Fruit fly (Drosophila melanogaster) whole organism, embryonic: ENCODE results near the gene Send1.

ENCODE experiments used
- Bgb ChIP-seq: fragments of 200-800 bp; sonication (Bioruptor generic); IDR thresholded peaks from 2 replicates; pipeline ENCODE4 v1.3.6; 2022; ENCODE audit warnings: missing biosample characterization, missing genetic modification characterization; ENCODE audit not compliant: partially characterized antibody
- Bteb2 ChIP-seq: fragments of 200-800 bp; sonication (Bioruptor generic); optimal IDR thresholded peaks from 2 replicates; lab custom pipeline; 2016; ENCODE audit warnings: missing biosample characterization, missing genetic modification characterization
- CG10366 ChIP-seq: fragments of 200-800 bp; sonication (Bioruptor generic); IDR thresholded peaks from 2 replicates; pipeline ENCODE4 v1.3.6; 2022; ENCODE audit warnings: missing biosample characterization, missing genetic modification characterization
- CG10979 ChIP-seq: fragments of 200-800 bp; sonication (Bioruptor generic); optimal IDR thresholded peaks from 2 replicates; lab custom pipeline; 2018; ENCODE audit warnings: missing biosample characterization, mild to moderate bottlenecking, missing genetic modification characterization, moderate library complexity
- CG11560 ChIP-seq: fragments of 200-800 bp; sonication (Bioruptor generic); IDR thresholded peaks from 3 replicates; pipeline ENCODE4 v1.3.6; 2022; ENCODE audit warnings: missing biosample characterization, missing genetic modification characterization
- CG11695 ChIP-seq: fragments of 200-800 bp; sonication (Bioruptor generic); IDR thresholded peaks from 3 replicates; pipeline ENCODE4 v1.3.6; 2022; ENCODE audit warnings: missing biosample characterization, missing genetic modification characterization
- CG13894 ChIP-seq: fragments of 200-800 bp; sonication (Bioruptor generic); optimal IDR thresholded peaks from 3 replicates; lab custom pipeline; 2018; ENCODE audit warnings: missing biosample characterization, mild to moderate bottlenecking, missing genetic modification characterization, moderate library complexity
- CG14710 ChIP-seq: fragments of 200-800 bp; sonication (Bioruptor generic); optimal IDR thresholded peaks from 3 replicates; lab custom pipeline; 2019; ENCODE audit warnings: missing biosample characterization, mild to moderate bottlenecking, missing genetic modification characterization, moderate library complexity
- CG14860 ChIP-seq: fragments of 200-800 bp; sonication (Bioruptor generic); IDR thresholded peaks from 3 replicates; pipeline ENCODE4 v1.3.6; 2022; ENCODE audit warnings: missing biosample characterization, missing genetic modification characterization; ENCODE audit not compliant: partially characterized antibody
- CG15514 ChIP-seq: fragments of 200-800 bp; sonication (Bioruptor generic); optimal IDR thresholded peaks from 3 replicates; lab custom pipeline; 2017; ENCODE audit warnings: missing biosample characterization, missing genetic modification characterization, mild to moderate bottlenecking, moderate library complexity, missing genetic modification reagents
- CG16813 ChIP-seq: fragments of 200-800 bp; sonication (Bioruptor generic); IDR thresholded peaks from 3 replicates; pipeline ENCODE4 v1.3.6; 2022; ENCODE audit warnings: missing biosample characterization, missing genetic modification characterization; ENCODE audit not compliant: partially characterized antibody
- CG17186 ChIP-seq: fragments of 200-800 bp; sonication (Bioruptor generic); optimal IDR thresholded peaks from 3 replicates; lab custom pipeline; 2017; ENCODE audit warnings: missing biosample characterization, missing genetic modification reagents, missing genetic modification characterization
- CG17829 ChIP-seq: fragments of 200-800 bp; optimal IDR thresholded peaks from 2 replicates; lab custom pipeline; 2019; ENCODE audit warnings: missing biosample characterization, mild to moderate bottlenecking, missing genetic modification characterization, moderate library complexity
- CG17912 ChIP-seq: fragments of 200-800 bp; sonication (Bioruptor generic); optimal IDR thresholded peaks from 2 replicates; lab custom pipeline; 2018; ENCODE audit warnings: missing biosample characterization, mild to moderate bottlenecking, missing genetic modification characterization
- CG33557 ChIP-seq: fragments of 200-800 bp; sonication (Bioruptor generic); optimal IDR thresholded peaks from 2 replicates; lab custom pipeline; 2019; ENCODE audit warnings: missing biosample characterization, mild to moderate bottlenecking, missing genetic modification characterization, moderate library complexity
- CG34224 ChIP-seq: fragments of 200-800 bp; sonication (Bioruptor generic); IDR thresholded peaks from 3 replicates; pipeline ENCODE4 v1.3.6; 2022; ENCODE audit warnings: missing biosample characterization, missing genetic modification characterization; ENCODE audit not compliant: partially characterized antibody
- CG4424 ChIP-seq: fragments of 200-800 bp; sonication (Bioruptor generic); optimal IDR thresholded peaks from 3 replicates; lab custom pipeline; 2016; ENCODE audit warnings: missing biosample characterization, missing genetic modification characterization
- CG4617 ChIP-seq: fragments of 200-800 bp; sonication (Bioruptor generic); optimal IDR thresholded peaks from 3 replicates; lab custom pipeline; 2016; ENCODE audit warnings: missing biosample characterization, missing genetic modification characterization, borderline replicate concordance
- CG6689 ChIP-seq: fragments of 200-800 bp; sonication (Bioruptor generic); IDR thresholded peaks from 2 replicates; pipeline ENCODE4 v1.3.6; 2022; ENCODE audit warnings: missing biosample characterization, missing genetic modification characterization
- CG7963 ChIP-seq: fragments of 200-800 bp; sonication (Bioruptor generic); IDR thresholded peaks from 3 replicates; pipeline ENCODE4 v1.3.6; 2022; ENCODE audit warnings: missing biosample characterization, missing genetic modification characterization; ENCODE audit not compliant: partially characterized antibody
- Dbx ChIP-seq: fragments of 200-800 bp; sonication (Bioruptor generic); IDR thresholded peaks from 3 replicates; pipeline ENCODE4 v1.3.6; 2022; ENCODE audit warnings: missing biosample characterization, missing genetic modification characterization
- Dref ChIP-seq: fragments of 200-800 bp; sonication (Bioruptor generic); IDR thresholded peaks from 2 replicates; pipeline ENCODE4 v1.3.6; 2022; ENCODE audit warnings: missing biosample characterization, missing genetic modification characterization
- H15 ChIP-seq: fragments of 200-800 bp; sonication (Bioruptor generic); IDR thresholded peaks from 3 replicates; pipeline ENCODE4 v1.3.6; 2022; ENCODE audit warnings: missing biosample characterization, missing genetic modification characterization
- HLH4C ChIP-seq: fragments of 200-800 bp; sonication (Bioruptor generic); IDR thresholded peaks from 3 replicates; pipeline ENCODE4 v1.3.6; 2022; ENCODE audit warnings: missing biosample characterization, missing genetic modification characterization; ENCODE audit not compliant: partially characterized antibody
- Hr39 ChIP-seq: fragments of >200 bp; optimal IDR thresholded peaks from 2 replicates; lab custom pipeline; 2017
- Lpt ChIP-seq: fragments of >200 bp; optimal IDR thresholded peaks from 2 replicates; lab custom pipeline; 2018; ENCODE audit warnings: missing biosample characterization, missing genetic modification characterization
- MESR4 ChIP-seq: fragments of 200-800 bp; sonication (Bioruptor generic); optimal IDR thresholded peaks from 2 replicates; lab custom pipeline; 2018; ENCODE audit warnings: missing biosample characterization, mild to moderate bottlenecking, missing genetic modification characterization, moderate library complexity
- NfI ChIP-seq: fragments of 200-800 bp; sonication (Bioruptor generic); optimal IDR thresholded peaks from 3 replicates; lab custom pipeline; 2018; ENCODE audit warnings: missing biosample characterization, mild to moderate bottlenecking, missing genetic modification characterization, moderate library complexity
- Opbp ChIP-seq: fragments of 200-800 bp; sonication (Bioruptor generic); IDR thresholded peaks from 3 replicates; pipeline ENCODE4 v1.3.6; 2022; ENCODE audit warnings: missing biosample characterization, missing genetic modification characterization; ENCODE audit not compliant: partially characterized antibody
- Rfx ChIP-seq: fragments of 200-800 bp; sonication (Bioruptor generic); IDR thresholded peaks from 2 replicates; pipeline ENCODE4 v1.3.6; 2022; ENCODE audit warnings: missing biosample characterization, missing genetic modification characterization
- Sry-δ ChIP-seq: fragments of 200-800 bp; sonication (Bioruptor generic); optimal IDR thresholded peaks from 2 replicates; lab custom pipeline; 2016; ENCODE audit warnings: missing biosample characterization, missing genetic modification characterization
- Stat92E ChIP-seq, 3 experiments: fragments of >200 bp in 2 of 3; fragments of 200-800 bp in 1 of 3; sonication (Bioruptor generic) in 1 of 3; optimal IDR thresholded peaks; 2 replicates each; lab custom pipeline; 2017 to 2019; ENCODE audit warnings: missing biosample characterization in 3 of 3, missing genetic modification characterization in 3 of 3, mild to moderate bottlenecking in 1 of 3, moderate library complexity in 1 of 3
- TFAM ChIP-seq: fragments of 200-800 bp; sonication (Bioruptor generic); optimal IDR thresholded peaks from 2 replicates; lab custom pipeline; 2017; ENCODE audit warnings: missing biosample characterization, missing genetic modification characterization, inconsistent platforms
- amos ChIP-seq: fragments of 200-800 bp; sonication (Bioruptor generic); IDR thresholded peaks from 2 replicates; pipeline ENCODE4 v1.3.6; 2022; ENCODE audit warnings: missing biosample characterization, missing genetic modification characterization; ENCODE audit not compliant: partially characterized antibody
- bbx ChIP-seq: fragments of 200-800 bp; sonication (Bioruptor generic); IDR thresholded peaks from 2 replicates; pipeline ENCODE4 v1.3.6; 2022; ENCODE audit warnings: missing biosample characterization, missing genetic modification characterization; ENCODE audit not compliant: partially characterized antibody
- dan ChIP-seq: fragments of 200-800 bp; sonication (Bioruptor generic); IDR thresholded peaks from 2 replicates; pipeline ENCODE4 v1.3.6; 2022; ENCODE audit warnings: missing biosample characterization, missing genetic modification characterization
- gfzf ChIP-seq: fragments of 200-800 bp; sonication (Bioruptor generic); optimal IDR thresholded peaks from 2 replicates; lab custom pipeline; 2016; ENCODE audit warnings: missing biosample characterization, mild to moderate bottlenecking, missing genetic modification characterization, moderate library complexity
- nau ChIP-seq: fragments of 200-800 bp; sonication (Bioruptor generic); optimal IDR thresholded peaks from 3 replicates; lab custom pipeline; 2017; ENCODE audit warnings: missing biosample characterization, mild to moderate bottlenecking, missing genetic modification characterization, missing genetic modification reagents
- nerfin-1 ChIP-seq: fragments of 200-800 bp; sonication (Bioruptor generic); optimal IDR thresholded peaks from 3 replicates; lab custom pipeline; 2019; ENCODE audit warnings: missing biosample characterization, mild to moderate bottlenecking, missing genetic modification characterization, moderate library complexity
- org-1 ChIP-seq: fragments of 200-800 bp; sonication (Bioruptor generic); optimal IDR thresholded peaks from 2 replicates; lab custom pipeline; 2017; ENCODE audit warnings: missing biosample characterization, missing genetic modification characterization
- pzg ChIP-seq: fragments of 200-800 bp; sonication (Bioruptor generic); optimal IDR thresholded peaks from 3 replicates; lab custom pipeline; 2018; ENCODE audit warnings: missing biosample characterization, mild to moderate bottlenecking, missing genetic modification characterization, moderate library complexity
- salm ChIP-seq: fragments of 200-800 bp; sonication (Bioruptor generic); optimal IDR thresholded peaks from 2 replicates; lab custom pipeline; 2018; ENCODE audit warnings: missing biosample characterization, mild to moderate bottlenecking, missing genetic modification characterization
- sens ChIP-seq: fragments of 200-800 bp; sonication (Bioruptor generic); peaks from one replicate; lab custom pipeline; 2016; ENCODE audit warnings: missing biosample characterization, missing genetic modification characterization
- stwl ChIP-seq: fragments of 200-800 bp; sonication (Bioruptor generic); optimal IDR thresholded peaks from 3 replicates; lab custom pipeline; 2018; ENCODE audit warnings: missing biosample characterization, mild to moderate bottlenecking, missing genetic modification characterization, moderate library complexity
- twi ChIP-seq: fragments of 200-800 bp; optimal IDR thresholded peaks from 2 replicates; lab custom pipeline; 2019; ENCODE audit warnings: missing biosample characterization, mild to moderate bottlenecking, missing genetic modification characterization, moderate library complexity
- unc-4 ChIP-seq: fragments of 200-800 bp; sonication (Bioruptor generic); IDR thresholded peaks from 2 replicates; pipeline ENCODE4 v1.3.6; 2022; ENCODE audit warnings: missing biosample characterization, missing genetic modification characterization; ENCODE audit not compliant: partially characterized antibody
- vnd ChIP-seq: fragments of 200-800 bp; sonication (Bioruptor generic); IDR thresholded peaks from 3 replicates; pipeline ENCODE4 v1.3.6; 2022; ENCODE audit warnings: missing biosample characterization, missing genetic modification characterization; ENCODE audit not compliant: partially characterized antibody
- vvl ChIP-seq: fragments of 200-800 bp; sonication (Bioruptor generic); IDR thresholded peaks from 2 replicates; pipeline ENCODE4 v1.3.6; 2022; ENCODE audit warnings: missing biosample characterization, missing genetic modification characterization

Gene Send1

dm6 chr2L:2238151-2238550 is 16.7 kb downstream of the Send1 start, which contains the start of gene Tengl3:
Gene Tengl3, minus strand, starts transcription at chr2L:2238251.
- TF ChIP-seq CG10366 (GFP tag; lab: Robert Waterston, UW) (no peak), CG4617 (GFP tag; lab: Kevin White, UChicago) (no peak), NfI (no peak), nau (GFP tag; lab: Kevin White, UChicago) (no peak), dan (no peak), Bteb2 (GFP tag; lab: Kevin White, UChicago) (no peak), Rfx (no peak), Lpt (GFP tag; lab: Kevin White, UChicago) (no peak)

DNA sequence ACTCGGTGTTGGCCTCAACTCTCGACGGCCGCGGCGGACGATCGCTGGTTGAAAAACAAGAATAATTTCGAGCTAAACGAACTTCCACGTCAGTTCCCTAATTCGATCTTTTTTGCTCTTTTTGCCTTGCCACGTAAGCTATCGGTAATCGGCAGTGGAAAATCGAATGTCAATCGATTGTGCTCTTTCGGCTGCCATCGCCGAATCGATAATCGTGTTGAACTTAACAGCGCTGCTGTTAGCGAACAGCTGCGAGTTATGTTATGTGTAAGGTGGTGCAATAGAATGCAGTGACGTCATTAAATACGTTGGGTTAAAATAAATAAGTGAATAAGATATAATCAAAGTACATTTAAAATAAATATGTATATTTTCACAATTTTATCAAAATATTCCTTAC is 18.1 kb downstream of the Send1 start, which contains the start of gene Sec24CD:
TSS of gene Sec24CD (minus strand) at position 123 of the 400 bp plus-strand sequence.
- no peak for TF ChIP-seq H15 (GFP tag; lab: Robert Waterston, UW)
- peak; percentile 96 for TF ChIP-seq Bgb (GFP tag; lab: Robert Waterston, UW)
- TF ChIP-seq unc-4: peak; percentile 84
- TF ChIP-seq CG11560 (tag; lab: Robert Waterston, UW): peak; percentile 98
- TF ChIP-seq Opbp: peak; percentile 92; the same call in 2 of the 3 replicates
- TF ChIP-seq amos (GFP tag; lab: Robert Waterston, UW): peak; percentile 84; the same call in 1 of the 2 replicates
- 0 out of 3 replicates have a peak, but pooled peaks have one; percentile 19 for TF ChIP-seq Dbx (GFP tag; lab: Robert Waterston, UW)
- no peak for TF ChIP-seq CG4424 (GFP tag; lab: Kevin White, UChicago)
- peak; percentile 84 for TF ChIP-seq vnd (GFP tag; lab: Robert Waterston, UW)
- TF ChIP-seq bbx (GFP tag; lab: Robert Waterston, UW): peak; percentile 98
- peak; percentile 100 for TF ChIP-seq CG6689 (GFP tag; lab: Robert Waterston, UW)
- TF ChIP-seq sens: peak; percentile 33
- TF ChIP-seq org-1 (GFP tag; lab: Kevin White, UChicago): no peak
- TF ChIP-seq CG17829 (tag; lab: Kevin White, UChicago): peak; percentile 33
- TF ChIP-seq vvl (GFP tag; lab: Robert Waterston, UW): peak; percentile 38; the same call in 1 of the 2 replicates
- TF ChIP-seq CG17186 (GFP tag; lab: Kevin White, UChicago): peak; percentile 10
- peak; percentile 4 for TF ChIP-seq gfzf (GFP tag; lab: Kevin White, UChicago)
- peak; percentile 92 for TF ChIP-seq stwl (tag; lab: Kevin White, UChicago)
- TF ChIP-seq CG17912 (GFP tag; lab: Kevin White, UChicago): peak; percentile 39
- TF ChIP-seq Stat92E (GFP tag; optimal IDR thresholded peaks at IDR 0.05; lab: Kevin White, UChicago): peak in 1 of 3 experiments; percentile 79
- TF ChIP-seq CG13894 (tag; lab: Kevin White, UChicago): no peak
- peak; percentile 98 for TF ChIP-seq CG34224 (GFP tag; lab: Robert Waterston, UW)
- TF ChIP-seq Dref (GFP tag; lab: Robert Waterston, UW): peak; percentile 97
- peak; percentile 95 for TF ChIP-seq CG7963 (GFP tag; lab: Robert Waterston, UW)
- no peak for TF ChIP-seq twi (tag; lab: Kevin White, UChicago)
- TF ChIP-seq CG11695 (GFP tag; lab: Robert Waterston, UW): 0 out of 3 replicates have a peak, but pooled peaks have one; percentile 14
- no peak for TF ChIP-seq Hr39 (lab: Kevin White, UChicago)
- peak; percentile 91 for TF ChIP-seq CG14860 (GFP tag; lab: Robert Waterston, UW)
- TF ChIP-seq MESR4 (GFP tag; lab: Kevin White, UChicago): peak; percentile 84
- peak; percentile 16 for TF ChIP-seq salm (tag; lab: Kevin White, UChicago)
- TF ChIP-seq CG16813 (GFP tag; lab: Robert Waterston, UW): peak; percentile 84
- peak; percentile 19 for TF ChIP-seq CG33557 (GFP tag; lab: Kevin White, UChicago)
- TF ChIP-seq CG15514: peak; percentile 74
- TF ChIP-seq CG10979 (tag; lab: Kevin White, UChicago): peak; percentile 20
- TF ChIP-seq Sry-δ (GFP tag; lab: Kevin White, UChicago): peak; percentile 74
- no peak for TF ChIP-seq TFAM
- TF ChIP-seq HLH4C: peak; percentile 99
- peak; percentile 51 for TF ChIP-seq CG14710 (tag; lab: Kevin White, UChicago)
- peak; percentile 84 for TF ChIP-seq pzg
- no peak for TF ChIP-seq nerfin-1 (tag; lab: Kevin White, UChicago)
